Fruit fly (Drosophila melanogaster): ENCODE data around the gene CG8353.

CG8353 gene

dm6 chr2L:8255406-8255805 is 41.6 kb downstream of the CG8353 start (continued):
- TF ChIP-seq CG18764 (GFP tag; optimal IDR thresholded peaks at IDR 0.05) = no peak
- no peak for TF ChIP-seq Adf1 (GFP tag; IDR thresholded peaks at IDR 0.05)
- no peak for TF ChIP-seq CG9876 (GFP tag; optimal IDR thresholded peaks at IDR 0.05)
- no peak for TF ChIP-seq Lim3 (GFP tag; IDR thresholded peaks at IDR 0.05)
- TF ChIP-seq Meics (GFP tag; optimal IDR thresholded peaks at IDR 0.05) = peak; percentile 31
- TF ChIP-seq cad (GFP tag; optimal IDR thresholded peaks at IDR 0.05) = no peak
- no peak for TF ChIP-seq gsb (GFP tag; IDR thresholded peaks at IDR 0.05)
- TF ChIP-seq TFAM (GFP tag; optimal IDR thresholded peaks at IDR 0.05) = no peak
- no peak for TF ChIP-seq Mes4 (GFP tag; optimal IDR thresholded peaks at IDR 0.05)
- TF ChIP-seq crol (GFP tag; IDR thresholded peaks at IDR 0.05) = no peak
- TF ChIP-seq chinmo (GFP tag; IDR thresholded peaks at IDR 0.05; ENCODE audit: partially characterized antibody) = no peak
- no peak for TF ChIP-seq CG11093 (GFP tag; IDR thresholded peaks at IDR 0.05)
- no peak for TF ChIP-seq psq (GFP tag; optimal IDR thresholded peaks at IDR 0.05)
- no peak for TF ChIP-seq CG33213 (GFP tag; optimal IDR thresholded peaks at IDR 0.05)
- no peak for TF ChIP-seq CG17568 (GFP tag; optimal IDR thresholded peaks at IDR 0.05)
- no peak for TF ChIP-seq dpn (GFP tag; optimal IDR thresholded peaks at IDR 0.05)
- no peak for TF ChIP-seq CG3847 (GFP tag; IDR thresholded peaks at IDR 0.05)
- TF ChIP-seq PHDP (tag; optimal IDR thresholded peaks at IDR 0.05) = no peak
- no peak for TF ChIP-seq yki (optimal IDR thresholded peaks at IDR 0.05)
- no peak for TF ChIP-seq Lhr (GFP tag; optimal IDR thresholded peaks at IDR 0.05)
- TF ChIP-seq chm (GFP tag; IDR thresholded peaks at IDR 0.05) = no peak
- TF ChIP-seq CG1529 (GFP tag; optimal IDR thresholded peaks at IDR 0.05) = no peak
- TF ChIP-seq CkIIα-i1 (GFP tag; IDR thresholded peaks at IDR 0.05) = no peak
- no peak for TF ChIP-seq Lpt (GFP tag; optimal IDR thresholded peaks at IDR 0.05)
- no peak for TF ChIP-seq CG10979 (tag; optimal IDR thresholded peaks at IDR 0.05)
- TF ChIP-seq esg (GFP tag; conservative IDR thresholded peaks at IDR 0.05) = no peak; the same call in 1 of the 2 replicates
- TF ChIP-seq dmrt99B (tag; optimal IDR thresholded peaks at IDR 0.05) = no peak
- TF ChIP-seq CG1024 (GFP tag; IDR thresholded peaks at IDR 0.05) = no peak
- TF ChIP-seq Fer2 (tag; optimal IDR thresholded peaks at IDR 0.05) = no peak
- peak; percentile 48 for TF ChIP-seq Fer3 (tag; optimal IDR thresholded peaks at IDR 0.05)
- no peak for TF ChIP-seq CG4404 (GFP tag; IDR thresholded peaks at IDR 0.05)
- TF ChIP-seq Gug (GFP tag; IDR thresholded peaks at IDR 0.05) = no peak
- TF ChIP-seq fd64A (GFP tag; optimal IDR thresholded peaks at IDR 0.05) = no peak
- TF ChIP-seq E2f2 (GFP tag; IDR thresholded peaks at IDR 0.05) = no peak
- TF ChIP-seq org-1 (GFP tag; optimal IDR thresholded peaks at IDR 0.05) = no peak
- no peak for TF ChIP-seq CG4617 (GFP tag; optimal IDR thresholded peaks at IDR 0.05; ENCODE audit: borderline replicate concordance)
- no peak for TF ChIP-seq CoRest (tag; optimal IDR thresholded peaks at IDR 0.05)
- TF ChIP-seq CG31388 (GFP tag; optimal IDR thresholded peaks at IDR 0.05) = no peak
- TF ChIP-seq ewg (GFP tag; optimal IDR thresholded peaks at IDR 0.05) = no peak
- TF ChIP-seq sim (GFP tag; IDR thresholded peaks at IDR 0.05) = no peak
- no peak for TF ChIP-seq CG15073 (GFP tag; optimal IDR thresholded peaks at IDR 0.05)
- no peak for TF ChIP-seq CG10431 (GFP tag; optimal IDR thresholded peaks at IDR 0.05)
- no peak for TF ChIP-seq zen (tag; optimal IDR thresholded peaks at IDR 0.05)
- no peak for TF ChIP-seq corto (GFP tag; optimal IDR thresholded peaks at IDR 0.05)
- no peak for TF ChIP-seq Hmx (GFP tag; optimal IDR thresholded peaks at IDR 0.05)
- no peak for TF ChIP-seq ATbp (GFP tag; optimal IDR thresholded peaks at IDR 0.05)
- no peak for TF ChIP-seq CG7839 (tag; optimal IDR thresholded peaks at IDR 0.05)
- TF ChIP-seq scrt (GFP tag; optimal IDR thresholded peaks at IDR 0.05) = no peak
- TF ChIP-seq Hmr (GFP tag; optimal IDR thresholded peaks at IDR 0.05) = peak; percentile 18
- TF ChIP-seq Doc3 (GFP tag; IDR thresholded peaks at IDR 0.05; ENCODE audit: partially characterized antibody) = no peak
- no peak for TF ChIP-seq CG10274 (GFP tag; optimal IDR thresholded peaks at IDR 0.05)
- no peak for TF ChIP-seq Abd-B (GFP tag; optimal IDR thresholded peaks at IDR 0.05)
- TF ChIP-seq ttk (GFP tag; IDR thresholded peaks at IDR 0.05) = peak; percentile 19; the same call in 1 of the 2 replicates

All from whole organism, embryonic.